Fruit fly (Drosophila melanogaster): ENCODE measurements around the gene nmd.

nmd gene

dm6 chr2L:10321612-10322011, 17.9 kb upstream of the nmd start:
- TF ChIP-seq CTCF (optimal IDR thresholded peaks at IDR 0.05), result no peak
- no peak for TF ChIP-seq CG8478 (optimal IDR thresholded peaks at IDR 0.05)

- TF ChIP-seq CG8478 (optimal IDR thresholded peaks at IDR 0.05) (no peak), CTCF (optimal IDR thresholded peaks at IDR 0.05) (no peak)
Measured at dm6 chr2L:10321036-10321583, 17.4 kb upstream of the nmd start.

DNA sequence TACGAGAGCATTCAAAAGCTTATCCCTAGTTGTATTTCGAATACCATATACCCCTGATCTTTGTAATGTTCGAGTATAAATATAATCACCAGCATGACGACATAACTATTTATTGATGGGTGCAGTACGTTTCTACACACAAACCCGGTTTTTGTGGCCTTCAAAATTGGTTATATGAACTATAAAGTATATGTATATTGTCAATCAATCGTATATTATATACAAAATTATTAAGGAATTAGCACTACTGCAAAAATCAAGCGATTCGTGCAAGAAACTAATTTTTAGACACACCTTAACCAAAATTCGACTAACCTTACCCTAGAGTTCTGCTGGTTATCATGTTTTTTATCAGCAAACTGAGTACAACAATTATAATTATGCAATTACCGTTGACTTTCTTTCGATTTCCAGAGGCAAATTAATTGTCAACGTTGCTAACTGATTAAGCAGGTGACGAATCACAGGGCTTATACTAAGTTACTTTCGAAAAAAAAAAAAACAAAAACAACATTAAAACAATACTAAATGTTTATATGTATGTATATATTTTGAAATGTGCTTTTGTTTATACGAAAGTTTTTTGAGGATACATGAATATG, 16.5 kb upstream of the nmd start:
- TF ChIP-seq CTCF (optimal IDR thresholded peaks at IDR 0.05) (no peak), CG8478 (optimal IDR thresholded peaks at IDR 0.05) (no peak)

dm6 chr2L:10315888-10316287, 12.1 kb upstream of the nmd start:
- TF ChIP-seq CTCF (optimal IDR thresholded peaks at IDR 0.05) (no peak), CG8478 (optimal IDR thresholded peaks at IDR 0.05) (no peak)

dm6 chr2L:10314327-10315210, 10.8 kb upstream of the nmd start, which contains the start of the genes Usp14 and CG4972:
Gene Usp14, minus strand, starts transcription at chr2L:10314396.
Gene CG4972, plus strand, starts transcription at chr2L:10314792.
- no peak for TF ChIP-seq CTCF (optimal IDR thresholded peaks at IDR 0.05)
- no peak for TF ChIP-seq CG8478 (optimal IDR thresholded peaks at IDR 0.05)

DNA sequence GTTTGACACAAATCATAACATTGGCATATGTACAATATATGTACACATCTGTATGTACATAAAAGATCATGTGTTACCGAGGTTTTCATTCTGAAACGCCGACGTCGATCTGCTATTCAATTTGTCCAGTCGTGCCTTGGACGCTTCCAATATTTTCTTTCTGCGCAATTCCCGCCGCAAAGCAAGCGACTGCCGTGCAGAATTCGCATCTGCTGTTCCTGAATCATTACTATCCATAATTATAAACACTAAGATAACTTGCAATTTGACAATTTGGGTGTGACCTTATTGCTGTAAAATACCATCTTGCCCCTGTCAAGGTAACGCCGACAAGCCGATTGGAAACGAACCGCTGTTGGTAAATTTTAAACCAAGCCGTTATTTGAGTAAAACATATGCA, 8.1 kb upstream of the nmd start:
- TF ChIP-seq CTCF (optimal IDR thresholded peaks at IDR 0.05), result peak in 1 of 2 experiments; percentile 6
- TF ChIP-seq CG8478 (optimal IDR thresholded peaks at IDR 0.05), result no peak

- TF ChIP-seq CG8478 (optimal IDR thresholded peaks at IDR 0.05), result no peak
- TF ChIP-seq CTCF (optimal IDR thresholded peaks at IDR 0.05), result no peak
Measured at dm6 chr2L:10310614-10311382, 7.1 kb upstream of the nmd start, which contains the start of gene Cdk5alpha. Gene Cdk5alpha, minus strand, starts transcription at chr2L:10310956.

DNA sequence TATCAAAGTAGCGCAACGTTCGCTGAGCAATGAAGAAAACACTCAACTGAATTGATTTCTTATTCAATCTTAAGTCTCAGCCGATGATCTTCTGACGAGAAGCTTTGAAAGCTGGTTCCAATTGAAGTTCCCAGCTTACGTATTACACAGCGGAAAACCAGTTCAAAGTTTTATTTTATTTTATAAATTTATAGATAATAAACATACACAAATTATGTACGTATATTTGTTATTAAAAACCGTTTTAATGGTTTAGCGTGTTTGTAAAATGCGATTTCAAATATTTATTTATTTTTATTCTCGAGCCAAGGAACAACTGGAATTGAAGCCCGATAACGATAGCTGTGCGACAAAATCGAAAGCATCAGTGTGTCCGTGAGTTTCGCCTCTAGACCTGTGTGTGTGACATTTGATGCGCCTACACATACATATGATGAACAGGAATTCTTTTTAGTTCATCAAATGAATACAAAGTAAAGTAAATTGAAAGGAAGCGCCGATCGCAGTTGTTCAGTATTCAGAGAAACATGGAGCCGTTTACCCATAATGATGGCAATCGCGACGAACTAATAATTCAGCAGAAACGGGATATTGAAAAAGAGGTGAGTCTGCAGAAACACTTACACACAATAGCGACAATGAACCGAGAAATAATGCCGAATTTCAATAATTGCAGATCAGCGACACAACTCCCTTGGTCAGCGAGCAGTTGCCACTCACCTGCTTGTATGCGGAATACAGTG, 2.9 kb upstream of the nmd start, which contains the start of the genes CG5390 and CG4968:
Gene CG5390 (minus strand): TSS at position 77 of the 743 bp plus-strand sequence.
Gene CG4968 (plus strand): TSS at position 405 of the 743 bp plus-strand sequence.
- TF ChIP-seq CTCF (optimal IDR thresholded peaks at IDR 0.05) (no peak), CG8478 (optimal IDR thresholded peaks at IDR 0.05) (no peak)

dm6 chr2L:10305538-10306147, 1.9 kb upstream of the nmd start:
- TF ChIP-seq CG8478 (optimal IDR thresholded peaks at IDR 0.05) (no peak), CTCF (optimal IDR thresholded peaks at IDR 0.05) (no peak)

dm6 chr2L:10301918-10302317, 1.8 kb downstream of the nmd start, which contains the start of gene CG13138:
Gene CG13138, minus strand, starts transcription at chr2L:10302018.
- no peak for TF ChIP-seq CG8478 (optimal IDR thresholded peaks at IDR 0.05)
- TF ChIP-seq CTCF (optimal IDR thresholded peaks at IDR 0.05), result no peak

- no peak for TF ChIP-seq CG8478 (optimal IDR thresholded peaks at IDR 0.05)
- TF ChIP-seq CTCF (optimal IDR thresholded peaks at IDR 0.05), result no peak
Measured at dm6 chr2L:10299810-10300147, 4.0 kb downstream of the nmd start, which contains the start of gene CYLD. Gene CYLD, minus strand, starts transcription at chr2L:10299847.

- no peak for TF ChIP-seq CG8478 (optimal IDR thresholded peaks at IDR 0.05)
- TF ChIP-seq CTCF (optimal IDR thresholded peaks at IDR 0.05), result no peak
Measured at dm6 chr2L:10299077-10299809, 4.5 kb downstream of the nmd start.

dm6 chr2L:10298306-10298705, 5.4 kb downstream of the nmd start:
- TF ChIP-seq CTCF (optimal IDR thresholded peaks at IDR 0.05) (peak; percentile 19 to 40), CG8478 (optimal IDR thresholded peaks at IDR 0.05) (no peak)

Data from S2 (cell line).